Fruit fly (Drosophila melanogaster) whole organism, embryonic: ENCODE data around the gene CG5639.

Experiments
- Atf3 ChIP-seq: fragments of 200-800 bp; sonication (Bioruptor generic); optimal IDR thresholded peaks from 3 replicates; lab custom pipeline; 2016; ENCODE audit warnings: missing biosample characterization, missing genetic modification characterization
- C15 ChIP-seq: fragments of 200-800 bp; sonication (Bioruptor generic); IDR thresholded peaks from 3 replicates; pipeline ENCODE4 v1.3.6; 2022; ENCODE audit warnings: missing biosample characterization, missing genetic modification characterization
- CG10654 ChIP-seq: fragments of 200-800 bp; sonication (Bioruptor generic); optimal IDR thresholded peaks from 2 replicates; lab custom pipeline; 2016; ENCODE audit warnings: missing biosample characterization, missing genetic modification characterization
- CG12236 ChIP-seq: fragments of 200-800 bp; sonication (Bioruptor generic); optimal IDR thresholded peaks from 2 replicates; lab custom pipeline; 2016; ENCODE audit warnings: missing biosample characterization, missing genetic modification characterization
- CG1233 ChIP-seq: fragments of 200-800 bp; sonication (Bioruptor generic); optimal IDR thresholded peaks from 4 replicates; lab custom pipeline; 2018; ENCODE audit warnings: missing biosample characterization, mild to moderate bottlenecking, missing genetic modification characterization
- CG13287 ChIP-seq: fragments of 200-800 bp; sonication (Bioruptor generic); IDR thresholded peaks from 2 replicates; pipeline ENCODE4 v1.3.6; 2022; ENCODE audit warnings: missing biosample characterization, missing genetic modification characterization; ENCODE audit not compliant: partially characterized antibody
- CG13296 ChIP-seq: fragments of 200-800 bp; sonication (Bioruptor generic); optimal IDR thresholded peaks from 3 replicates; lab custom pipeline; 2018; ENCODE audit warnings: missing biosample characterization, mild to moderate bottlenecking, missing genetic modification characterization
- CG17328 ChIP-seq: fragments of 200-800 bp; sonication (Bioruptor generic); IDR thresholded peaks from 2 replicates; pipeline ENCODE4 v1.3.6; 2022; ENCODE audit warnings: missing biosample characterization, missing genetic modification characterization
- CG1792 ChIP-seq: fragments of 200-800 bp; sonication (Bioruptor generic); optimal IDR thresholded peaks from 2 replicates; lab custom pipeline; 2016; ENCODE audit warnings: missing biosample characterization, missing genetic modification characterization
- CG2120 ChIP-seq: fragments of 200-800 bp; sonication (Bioruptor generic); optimal IDR thresholded peaks from 3 replicates; lab custom pipeline; 2016; ENCODE audit warnings: missing biosample characterization, missing genetic modification characterization
- CG2199 ChIP-seq: fragments of 200-800 bp; sonication (Bioruptor generic); IDR thresholded peaks from 3 replicates; pipeline ENCODE4 v1.3.6; 2022; ENCODE audit warnings: missing biosample characterization, missing genetic modification characterization
- CG2889 ChIP-seq: fragments of 200-800 bp; sonication (Bioruptor generic); IDR thresholded peaks from 3 replicates; pipeline ENCODE4 v1.3.6; 2022; ENCODE audit warnings: missing biosample characterization, missing genetic modification characterization
- CG31388 ChIP-seq: fragments of 200-800 bp; sonication (Bioruptor generic); optimal IDR thresholded peaks from 2 replicates; lab custom pipeline; 2016; ENCODE audit warnings: missing biosample characterization, missing genetic modification characterization
- CG34224 ChIP-seq: fragments of 200-800 bp; sonication (Bioruptor generic); IDR thresholded peaks from 3 replicates; pipeline ENCODE4 v1.3.6; 2022; ENCODE audit warnings: missing biosample characterization, missing genetic modification characterization; ENCODE audit not compliant: partially characterized antibody
- CG3847 ChIP-seq: fragments of 200-800 bp; sonication (Bioruptor generic); IDR thresholded peaks from 2 replicates; pipeline ENCODE4 v1.3.6; 2022; ENCODE audit warnings: missing biosample characterization, missing genetic modification characterization
- CG43689 ChIP-seq: fragments of 200-800 bp; sonication (Bioruptor generic); IDR thresholded peaks from 2 replicates; pipeline ENCODE4 v1.3.6; 2022; ENCODE audit warnings: missing biosample characterization, missing genetic modification characterization
- CG4707 ChIP-seq: fragments of 200-800 bp; sonication (Bioruptor generic); optimal IDR thresholded peaks from 2 replicates; lab custom pipeline; 2018; ENCODE audit warnings: missing biosample characterization, mild to moderate bottlenecking, missing genetic modification characterization, moderate library complexity
- CG4730 ChIP-seq: fragments of 200-800 bp; sonication (Bioruptor generic); IDR thresholded peaks from 2 replicates; pipeline ENCODE4 v1.3.6; 2022; ENCODE audit warnings: missing biosample characterization, missing genetic modification characterization
- CG7786 ChIP-seq: fragments of 200-800 bp; sonication (Bioruptor generic); optimal IDR thresholded peaks from 2 replicates; lab custom pipeline; 2016; ENCODE audit warnings: missing biosample characterization, missing genetic modification characterization
- CG7963 ChIP-seq: fragments of 200-800 bp; sonication (Bioruptor generic); IDR thresholded peaks from 3 replicates; pipeline ENCODE4 v1.3.6; 2022; ENCODE audit warnings: missing biosample characterization, missing genetic modification characterization; ENCODE audit not compliant: partially characterized antibody
- CG8089 ChIP-seq: fragments of 200-800 bp; sonication (Bioruptor generic); optimal IDR thresholded peaks from 3 replicates; lab custom pipeline; 2016; ENCODE audit warnings: missing biosample characterization, missing genetic modification characterization
- CG9797 ChIP-seq: fragments of 200-800 bp; sonication (Bioruptor generic); optimal IDR thresholded peaks from 3 replicates; lab custom pipeline; 2018; ENCODE audit warnings: missing biosample characterization, mild to moderate bottlenecking, missing genetic modification characterization
- Dek ChIP-seq: fragments of 200-800 bp; sonication (Bioruptor generic); optimal IDR thresholded peaks from 3 replicates; lab custom pipeline; 2019; ENCODE audit warnings: missing biosample characterization, mild to moderate bottlenecking, missing genetic modification characterization, moderate library complexity
- Dref ChIP-seq: fragments of 200-800 bp; sonication (Bioruptor generic); IDR thresholded peaks from 2 replicates; pipeline ENCODE4 v1.3.6; 2022; ENCODE audit warnings: missing biosample characterization, missing genetic modification characterization
- E2f2 ChIP-seq: fragments of 200-800 bp; sonication (Bioruptor generic); IDR thresholded peaks from 2 replicates; pipeline ENCODE4 v1.3.6; 2022; ENCODE audit warnings: missing biosample characterization, missing genetic modification characterization
- GATAe ChIP-seq: fragments of 200-800 bp; sonication (Bioruptor generic); conservative IDR thresholded peaks from 2 replicates; pipeline ENCODE4 v1.3.6; 2022; ENCODE audit warnings: missing biosample characterization, missing genetic modification characterization
- Hsf ChIP-seq: fragments of 200-800 bp; sonication (Bioruptor generic); optimal IDR thresholded peaks from 3 replicates; lab custom pipeline; 2016; ENCODE audit warnings: missing biosample characterization, missing genetic modification characterization
- Myb ChIP-seq: fragments of 200-800 bp; sonication (Bioruptor generic); optimal IDR thresholded peaks from 2 replicates; lab custom pipeline; 2016; ENCODE audit warnings: missing biosample characterization, missing genetic modification characterization
- Pdp1 ChIP-seq, 2 experiments: fragments of 200-800 bp; sonication (Bioruptor generic); optimal IDR thresholded peaks; 3 replicates each; lab custom pipeline; 2016; ENCODE audit warnings: missing biosample characterization in 2 of 2, missing genetic modification characterization in 2 of 2, mild to moderate bottlenecking in 1 of 2, moderate library complexity in 1 of 2
- Rfx ChIP-seq: fragments of 200-800 bp; sonication (Bioruptor generic); IDR thresholded peaks from 2 replicates; pipeline ENCODE4 v1.3.6; 2022; ENCODE audit warnings: missing biosample characterization, missing genetic modification characterization
- Rx ChIP-seq: fragments of 200-800 bp; sonication (Bioruptor generic); IDR thresholded peaks from 2 replicates; pipeline ENCODE4 v1.3.6; 2022; ENCODE audit warnings: missing biosample characterization, missing genetic modification characterization
- abd-A ChIP-seq: fragments of 200-800 bp; sonication (Bioruptor generic); optimal IDR thresholded peaks from 3 replicates; lab custom pipeline; 2019; ENCODE audit warnings: missing biosample characterization, mild to moderate bottlenecking, missing genetic modification characterization, moderate library complexity
- ara ChIP-seq: fragments of 200-800 bp; sonication (Bioruptor generic); IDR thresholded peaks from 2 replicates; pipeline ENCODE4 v1.3.6; 2022; ENCODE audit warnings: missing biosample characterization, missing genetic modification characterization
- bcd ChIP-seq: fragments of 200-800 bp; sonication (Bioruptor generic); optimal IDR thresholded peaks from 2 replicates; lab custom pipeline; 2017; ENCODE audit warnings: missing biosample characterization, mild to moderate bottlenecking, missing genetic modification characterization
- bigmax ChIP-seq: fragments of 200-800 bp; sonication (Bioruptor generic); optimal IDR thresholded peaks from 2 replicates; lab custom pipeline; 2018; ENCODE audit warnings: missing biosample characterization, mild to moderate bottlenecking, missing genetic modification characterization
- cg ChIP-seq: fragments of 200-800 bp; sonication (Bioruptor generic); optimal IDR thresholded peaks from 3 replicates; lab custom pipeline; 2019; ENCODE audit warnings: missing biosample characterization, mild to moderate bottlenecking, missing genetic modification characterization, moderate library complexity
- ci ChIP-seq: fragments of 200-800 bp; sonication (Bioruptor generic); IDR thresholded peaks from 3 replicates; pipeline ENCODE4 v1.3.6; 2022; ENCODE audit warnings: missing biosample characterization, missing genetic modification characterization
- gcm2 ChIP-seq: fragments of 200-800 bp; sonication (Bioruptor generic); optimal IDR thresholded peaks from 2 replicates; lab custom pipeline; 2016; ENCODE audit warnings: missing biosample characterization, missing genetic modification characterization
- gem ChIP-seq: fragments of 200-800 bp; sonication (Bioruptor generic); optimal IDR thresholded peaks from 2 replicates; lab custom pipeline; 2019; ENCODE audit warnings: missing biosample characterization, mild to moderate bottlenecking, missing genetic modification characterization, moderate library complexity
- hbn ChIP-seq: fragments of 200-800 bp; sonication (Bioruptor generic); IDR thresholded peaks from 2 replicates; pipeline ENCODE4 v1.3.6; 2022; ENCODE audit warnings: missing biosample characterization, missing genetic modification characterization; ENCODE audit not compliant: partially characterized antibody
- insv ChIP-seq, 2 experiments: fragments of 200-800 bp; sonication (Bioruptor generic); optimal IDR thresholded peaks; 3 replicates each; lab custom pipeline; 2016 to 2018; ENCODE audit warnings: missing biosample characterization in 2 of 2, missing genetic modification characterization in 2 of 2
- inv ChIP-seq: fragments of 200-800 bp; sonication (Bioruptor generic); IDR thresholded peaks from 2 replicates; pipeline ENCODE4 v1.3.6; 2022; ENCODE audit warnings: missing biosample characterization, missing genetic modification characterization; ENCODE audit not compliant: partially characterized antibody
- kay ChIP-seq: fragments of 200-800 bp; sonication (Bioruptor generic); optimal IDR thresholded peaks from 2 replicates; lab custom pipeline; 2016; ENCODE audit warnings: missing biosample characterization, missing genetic modification characterization
- otp ChIP-seq: fragments of 200-800 bp; sonication (Bioruptor generic); IDR thresholded peaks from 3 replicates; pipeline ENCODE4, ENCODE4 v1.3.6; 2022; ENCODE audit warnings: missing biosample characterization, missing genetic modification characterization
- pan ChIP-seq, 4 experiments: fragments of >200 bp in 3 of 4; fragments of 200-800 bp in 1 of 4; sonication (Bioruptor generic) in 1 of 4; optimal IDR thresholded peaks in 3 of 4; IDR thresholded peaks in 1 of 4; 2 replicates each; pipeline versions ENCODE4 v1.3.6 to Lab custom; 2017 to 2022; ENCODE audit warnings: missing biosample characterization in 2 of 4, missing genetic modification characterization in 2 of 4, mixed read lengths in 1 of 4
- pita ChIP-seq: fragments of 200-800 bp; sonication (Bioruptor generic); optimal IDR thresholded peaks from 2 replicates; lab custom pipeline; 2017; ENCODE audit warnings: missing biosample characterization, mild to moderate bottlenecking, missing genetic modification characterization
- sc ChIP-seq, 3 experiments: fragments of >200 bp in 2 of 3; fragments of 200-800 bp in 1 of 3; sonication (Bioruptor generic) in 1 of 3; optimal IDR thresholded peaks; 2 replicates in 2 of 3; 3 replicates in 1 of 3; lab custom pipeline; 2017; ENCODE audit warnings: mild to moderate bottlenecking in 1 of 3, missing biosample characterization in 1 of 3, missing genetic modification characterization in 1 of 3, missing genetic modification reagents in 1 of 3
- sim ChIP-seq: fragments of 200-800 bp; sonication (Bioruptor generic); IDR thresholded peaks from 2 replicates; pipeline ENCODE4 v1.3.6; 2022; ENCODE audit warnings: missing biosample characterization, missing genetic modification characterization
- sisA ChIP-seq: fragments of 200-800 bp; sonication (Bioruptor generic); IDR thresholded peaks from 2 replicates; pipeline ENCODE4 v1.3.6; 2022; ENCODE audit warnings: missing biosample characterization, missing genetic modification characterization
- tin ChIP-seq: fragments of 200-800 bp; sonication (Bioruptor generic); optimal IDR thresholded peaks from 3 replicates; lab custom pipeline; 2016; ENCODE audit warnings: missing biosample characterization, missing genetic modification characterization
- z ChIP-seq: fragments of 200-800 bp; sonication (Bioruptor generic); IDR thresholded peaks from 3 replicates; pipeline ENCODE4 v1.3.6; 2022; ENCODE audit warnings: missing biosample characterization, missing genetic modification characterization

CG5639 gene

dm6 chr3R:27556972-27557371, 39.0 kb downstream of the CG5639 start (continued):
- TF ChIP-seq CG34224 (GFP tag; lab: Robert Waterston, UW) (no peak), Rfx (GFP tag; lab: Robert Waterston, UW) (peak; percentile 82), CG31388 (GFP tag; lab: Kevin White, UChicago) (no peak), tin (peak; percentile 23), CG4707 (GFP tag; lab: Kevin White, UChicago) (no peak), z (no peak), kay (GFP tag; lab: Kevin White, UChicago) (no peak), C15 (GFP tag; lab: Robert Waterston, UW) (no peak), pita (no peak), GATAe (no peak), cg (GFP tag; lab: Kevin White, UChicago) (no peak), CG3847 (GFP tag; lab: Robert Waterston, UW) (peak; percentile 52), CG1792 (GFP tag; lab: Kevin White, UChicago) (peak; percentile 45), sim (GFP tag; lab: Robert Waterston, UW) (no peak), CG2199 (GFP tag; lab: Robert Waterston, UW) (no peak), Atf3 (GFP tag; lab: Kevin White, UChicago) (no peak), CG12236 (GFP tag; lab: Kevin White, UChicago) (no peak), sisA (GFP tag; lab: Robert Waterston, UW) (peak; percentile 44), CG13287 (GFP tag; lab: Robert Waterston, UW) (no peak), CG1233 (GFP tag; lab: Kevin White, UChicago) (no peak), Myb (no peak), pan (optimal IDR thresholded peaks at IDR 0.05; lab: Kevin White, UChicago) (no peak), pan (GFP tag; optimal IDR thresholded peaks at IDR 0.05 in 1 of 2, IDR thresholded peaks at IDR 0.05 in 1 of 2) (peak in 1 of 2 experiments; percentile 49), CG13296 (GFP tag; lab: Kevin White, UChicago) (peak; percentile 47), sc (optimal IDR thresholded peaks at IDR 0.05; lab: Kevin White, UChicago) (no peak), sc (GFP tag; optimal IDR thresholded peaks at IDR 0.05; lab: Kevin White, UChicago) (no peak), Dek (no peak), CG10654 (GFP tag; lab: Kevin White, UChicago) (peak; percentile 1), Hsf (GFP tag; lab: Kevin White, UChicago) (no peak), CG9797 (no peak), gcm2 (GFP tag; lab: Kevin White, UChicago) (peak; percentile 11), inv (GFP tag; lab: Robert Waterston, UW) (no peak), hbn (GFP tag; lab: Robert Waterston, UW) (no peak), CG2889 (no peak), gem (tag; lab: Kevin White, UChicago) (peak; percentile 41), bcd (GFP tag; lab: Kevin White, UChicago) (peak; percentile 28), CG8089 (GFP tag; lab: Kevin White, UChicago) (no peak), CG7963 (no peak), CG2120 (GFP tag; lab: Kevin White, UChicago) (peak; percentile 72), E2f2 (GFP tag; lab: Robert Waterston, UW) (no peak), CG7786 (GFP tag; lab: Kevin White, UChicago) (peak; percentile 15), Dref (GFP tag; lab: Robert Waterston, UW) (no peak), ara (GFP tag; lab: Robert Waterston, UW) (no peak), CG43689 (GFP tag; lab: Robert Waterston, UW) (no peak), ci (GFP tag; lab: Robert Waterston, UW) (peak; percentile 38; the same call in 1 of the 3 replicates), Rx (no peak), Pdp1 (GFP tag; optimal IDR thresholded peaks at IDR 0.05; lab: Kevin White, UChicago) (peak; percentile 35 to 57), bigmax (GFP tag; lab: Kevin White, UChicago) (no peak), CG17328 (GFP tag; lab: Robert Waterston, UW) (no peak), CG4730 (GFP tag; lab: Robert Waterston, UW) (0 out of 2 replicates have a peak, but pooled peaks have one; percentile 11), insv (GFP tag; optimal IDR thresholded peaks at IDR 0.05; lab: Kevin White, UChicago) (no peak), abd-A (no peak), otp (GFP tag; lab: Robert Waterston, UW) (no peak)
